Worm (Caenorhabditis elegans) whole organism, dauer: ENCODE data around the gene ZC190.8.

Source experiments
- unc-62 ChIP-seq: sonication (generic microtip); optimal IDR thresholded peaks from 2 replicates; lab custom pipeline; 2017; ENCODE audit warnings: missing biosample characterization, missing genetic modification reagents, missing genetic modification characterization

Gene ZC190.8

ce11 chrV:8652177-8652576 is 35.4 kb downstream of the ZC190.8 start:
- TF ChIP-seq unc-62, result no peak

ce11 chrV:8651007-8651711 is 36.4 kb downstream of the ZC190.8 start:
- TF ChIP-seq unc-62, result no peak

- no peak for TF ChIP-seq unc-62
Observed at ce11 chrV:8650365-8650764, 37.2 kb downstream of the ZC190.8 start.

- no peak for TF ChIP-seq unc-62
Observed at ce11 chrV:8648251-8648650, 39.4 kb downstream of the ZC190.8 start.

ce11 chrV:8643093-8643492 is 44.5 kb downstream of the ZC190.8 start, which contains the start of gene asp-13:
TSS of gene asp-13 (minus strand) at chrV:8643193.
- TF ChIP-seq unc-62, result no peak

ce11 chrV:8641266-8641665 is 46.3 kb downstream of the ZC190.8 start, which contains the start of gene F28A12.3:
TSS of gene F28A12.3 (minus strand) at chrV:8641366.
- TF ChIP-seq unc-62, result no peak

ce11 chrV:8637666-8638271 is 49.8 kb downstream of the ZC190.8 start, which contains the start of the genes F28A12.10 and acd-4:
TSS of gene F28A12.10 (minus strand) at chrV:8637766.
TSS of gene acd-4 (plus strand) at chrV:8638221.
- TF ChIP-seq unc-62, result no peak
